Fruit fly (Drosophila melanogaster) whole organism, embryonic: ENCODE measurements around the gene htk.

Source experiments
- ATbp ChIP-seq: fragments of 200-800 bp; sonication (Bioruptor generic); optimal IDR thresholded peaks from 2 replicates; lab custom pipeline; 2017; ENCODE audit warnings: missing biosample characterization, mild to moderate bottlenecking, missing genetic modification characterization, missing genetic modification reagents
- Adf1 ChIP-seq: fragments of 200-800 bp; sonication (Bioruptor generic); IDR thresholded peaks from 2 replicates; pipeline ENCODE4 v1.3.6; 2022; ENCODE audit warnings: missing biosample characterization, missing genetic modification characterization
- Antp ChIP-seq: fragments of 200-800 bp; sonication (Bioruptor generic); optimal IDR thresholded peaks from 3 replicates; lab custom pipeline; 2016; ENCODE audit warnings: missing biosample characterization, missing genetic modification characterization
- Atf3 ChIP-seq: fragments of 200-800 bp; sonication (Bioruptor generic); optimal IDR thresholded peaks from 3 replicates; lab custom pipeline; 2016; ENCODE audit warnings: missing biosample characterization, missing genetic modification characterization
- CG10462 ChIP-seq: fragments of 200-800 bp; sonication (Bioruptor generic); optimal IDR thresholded peaks from 2 replicates; lab custom pipeline; 2016; ENCODE audit warnings: missing biosample characterization, missing genetic modification characterization
- CG12391 ChIP-seq: fragments of 200-800 bp; sonication (Bioruptor generic); optimal IDR thresholded peaks from 3 replicates; lab custom pipeline; 2018; ENCODE audit warnings: missing biosample characterization, mild to moderate bottlenecking, missing genetic modification characterization, moderate library complexity
- CG12942 ChIP-seq: fragments of 200-800 bp; sonication (Bioruptor generic); optimal IDR thresholded peaks from 3 replicates; lab custom pipeline; 2016; ENCODE audit warnings: missing biosample characterization, missing genetic modification characterization
- CG13775 ChIP-seq: fragments of 200-800 bp; sonication (Bioruptor generic); optimal IDR thresholded peaks from 3 replicates; lab custom pipeline; 2017; ENCODE audit warnings: missing biosample characterization, mild to moderate bottlenecking, missing genetic modification characterization
- CG14441 ChIP-seq: fragments of 200-800 bp; sonication (Bioruptor generic); IDR thresholded peaks from 2 replicates; pipeline ENCODE4 v1.3.6; 2022; ENCODE audit warnings: missing biosample characterization, missing genetic modification characterization
- CG18476 ChIP-seq: fragments of 200-800 bp; sonication (Bioruptor generic); optimal IDR thresholded peaks from 2 replicates; lab custom pipeline; 2016; ENCODE audit warnings: missing biosample characterization, mild to moderate bottlenecking, missing genetic modification characterization
- CG34224 ChIP-seq: fragments of 200-800 bp; sonication (Bioruptor generic); IDR thresholded peaks from 3 replicates; pipeline ENCODE4 v1.3.6; 2022; ENCODE audit warnings: missing biosample characterization, missing genetic modification characterization; ENCODE audit not compliant: partially characterized antibody
- CG6175 ChIP-seq: fragments of 200-800 bp; sonication (Bioruptor generic); IDR thresholded peaks from 3 replicates; pipeline ENCODE4 v1.3.6; 2022; ENCODE audit warnings: missing biosample characterization, missing genetic modification characterization
- CG7556 ChIP-seq: fragments of 200-800 bp; sonication (Bioruptor generic); optimal IDR thresholded peaks from 2 replicates; lab custom pipeline; 2017; ENCODE audit warnings: missing biosample characterization, mild to moderate bottlenecking, missing genetic modification characterization
- CG7987 ChIP-seq: fragments of 200-800 bp; sonication (Bioruptor generic); optimal IDR thresholded peaks from 2 replicates; lab custom pipeline; 2018; ENCODE audit warnings: missing biosample characterization, mild to moderate bottlenecking, missing genetic modification characterization, moderate library complexity
- CG8924 ChIP-seq: fragments of 200-800 bp; optimal IDR thresholded peaks from 3 replicates; lab custom pipeline; 2019; ENCODE audit warnings: missing biosample characterization, mild to moderate bottlenecking, missing genetic modification characterization, moderate library complexity
- CG9437 ChIP-seq: fragments of 200-800 bp; sonication (Bioruptor generic); optimal IDR thresholded peaks from 2 replicates; lab custom pipeline; 2018; ENCODE audit warnings: missing biosample characterization, mild to moderate bottlenecking, missing genetic modification characterization
- CG9609 ChIP-seq: fragments of 200-800 bp; sonication (Bioruptor generic); optimal IDR thresholded peaks from 3 replicates; lab custom pipeline; 2016; ENCODE audit warnings: missing biosample characterization, missing genetic modification characterization
- CTCF ChIP-seq: fragments of 200-800 bp; sonication (Bioruptor generic); optimal IDR thresholded peaks from 2 replicates; lab custom pipeline; 2017; ENCODE audit warnings: missing biosample characterization, mild to moderate bottlenecking, missing genetic modification characterization, moderate library complexity
- Deaf1 ChIP-seq: fragments of 200-800 bp; optimal IDR thresholded peaks from 3 replicates; lab custom pipeline; 2019; ENCODE audit warnings: missing biosample characterization, mild to moderate bottlenecking, missing genetic modification characterization, moderate library complexity
- Dip3 ChIP-seq: fragments of 200-800 bp; sonication (Bioruptor generic); optimal IDR thresholded peaks from 3 replicates; lab custom pipeline; 2016; ENCODE audit warnings: missing biosample characterization, missing genetic modification characterization
- Drgx ChIP-seq: fragments of 200-800 bp; sonication (Bioruptor generic); IDR thresholded peaks from 2 replicates; pipeline ENCODE4 v1.3.6; 2022; ENCODE audit warnings: missing biosample characterization, missing genetic modification characterization
- E2f2 ChIP-seq: fragments of 200-800 bp; sonication (Bioruptor generic); IDR thresholded peaks from 2 replicates; pipeline ENCODE4 v1.3.6; 2022; ENCODE audit warnings: missing biosample characterization, missing genetic modification characterization
- Elba2 ChIP-seq: fragments of 200-800 bp; sonication (Bioruptor generic); optimal IDR thresholded peaks from 3 replicates; lab custom pipeline; 2016; ENCODE audit warnings: missing biosample characterization, missing genetic modification characterization
- Fer2 ChIP-seq: fragments of 200-800 bp; sonication (Bioruptor generic); optimal IDR thresholded peaks from 2 replicates; lab custom pipeline; 2018; ENCODE audit warnings: missing biosample characterization, mild to moderate bottlenecking, missing genetic modification characterization, moderate library complexity
- Hey ChIP-seq: fragments of 200-800 bp; sonication (Bioruptor generic); optimal IDR thresholded peaks from 3 replicates; lab custom pipeline; 2018; ENCODE audit warnings: missing biosample characterization, mild to moderate bottlenecking, missing genetic modification characterization
- HmgZ ChIP-seq: fragments of 200-800 bp; sonication (Bioruptor generic); optimal IDR thresholded peaks from 2 replicates; lab custom pipeline; 2018; ENCODE audit warnings: missing biosample characterization, mild to moderate bottlenecking, missing genetic modification characterization
- Lhr ChIP-seq: fragments of 200-800 bp; sonication (Bioruptor generic); optimal IDR thresholded peaks from 3 replicates; lab custom pipeline; 2017; ENCODE audit warnings: mild to moderate bottlenecking, missing biosample characterization, missing genetic modification reagents, missing genetic modification characterization
- Mrtf ChIP-seq: fragments of 200-800 bp; sonication (Bioruptor generic); IDR thresholded peaks from 3 replicates; pipeline ENCODE4 v1.3.6; 2022; ENCODE audit warnings: missing biosample characterization, missing genetic modification characterization
- NFAT ChIP-seq: fragments of 200-800 bp; sonication (Bioruptor generic); IDR thresholded peaks from 2 replicates; pipeline ENCODE4 v1.3.6; 2022; ENCODE audit warnings: missing biosample characterization, missing genetic modification characterization
- Oli ChIP-seq: fragments of 200-800 bp; sonication (Bioruptor generic); optimal IDR thresholded peaks from 2 replicates; lab custom pipeline; 2018; ENCODE audit warnings: missing biosample characterization, mild to moderate bottlenecking, missing genetic modification characterization, moderate library complexity
- Optix ChIP-seq: fragments of 200-800 bp; sonication (Bioruptor generic); IDR thresholded peaks from 3 replicates; pipeline ENCODE4 v1.3.6; 2022; ENCODE audit warnings: missing biosample characterization, missing genetic modification characterization
- Sry-β ChIP-seq: fragments of 200-800 bp; sonication (Bioruptor generic); optimal IDR thresholded peaks from 2 replicates; lab custom pipeline; 2018; ENCODE audit warnings: missing biosample characterization, mild to moderate bottlenecking, missing genetic modification characterization, moderate library complexity
- Trl ChIP-seq, 3 experiments: fragments of >200 bp in 2 of 3; fragments of 200-800 bp in 1 of 3; sonication (Bioruptor generic) in 1 of 3; optimal IDR thresholded peaks; 2 replicates in 1 of 3; 3 replicates in 2 of 3; lab custom pipeline; 2016 to 2017; ENCODE audit warnings: missing biosample characterization in 1 of 3, missing genetic modification characterization in 1 of 3
- ase ChIP-seq: fragments of 200-800 bp; sonication (Bioruptor generic); IDR thresholded peaks from 3 replicates; pipeline ENCODE4 v1.3.6; 2022; ENCODE audit warnings: missing biosample characterization, missing genetic modification characterization
- ftz-f1 ChIP-seq: fragments of 200-800 bp; sonication (Bioruptor generic); optimal IDR thresholded peaks from 2 replicates; lab custom pipeline; 2016; ENCODE audit warnings: missing biosample characterization, missing genetic modification characterization
- gfzf ChIP-seq: fragments of 200-800 bp; sonication (Bioruptor generic); optimal IDR thresholded peaks from 2 replicates; lab custom pipeline; 2016; ENCODE audit warnings: missing biosample characterization, mild to moderate bottlenecking, missing genetic modification characterization, moderate library complexity
- hb ChIP-seq: fragments of 200-800 bp; sonication (Bioruptor generic); IDR thresholded peaks from 3 replicates; pipeline ENCODE4 v1.3.6; 2022; ENCODE audit warnings: missing biosample characterization, missing genetic modification characterization; ENCODE audit not compliant: partially characterized antibody
- jumu ChIP-seq: fragments of 200-800 bp; sonication (Bioruptor generic); optimal IDR thresholded peaks from 3 replicates; lab custom pipeline; 2016; ENCODE audit warnings: missing biosample characterization, missing genetic modification characterization
- knrl ChIP-seq: fragments of 200-800 bp; sonication (Bioruptor generic); IDR thresholded peaks from 3 replicates; pipeline ENCODE4 v1.3.6; 2022; ENCODE audit warnings: missing biosample characterization, missing genetic modification characterization; ENCODE audit not compliant: partially characterized antibody
- lmd ChIP-seq: fragments of 200-800 bp; sonication (Bioruptor generic); IDR thresholded peaks from 2 replicates; pipeline ENCODE4 v1.3.6; 2022; ENCODE audit warnings: missing biosample characterization, missing genetic modification characterization
- nom ChIP-seq: fragments of 200-800 bp; sonication (Bioruptor generic); optimal IDR thresholded peaks from 2 replicates; lab custom pipeline; 2017; ENCODE audit warnings: missing biosample characterization, missing genetic modification characterization, mild to moderate bottlenecking, moderate library complexity, missing genetic modification reagents
- odd ChIP-seq: fragments of 200-800 bp; sonication (Bioruptor generic); optimal IDR thresholded peaks from 2 replicates; lab custom pipeline; 2017; ENCODE audit warnings: missing biosample characterization, mild to moderate bottlenecking, missing genetic modification characterization
- pb ChIP-seq: fragments of 200-800 bp; sonication (Bioruptor generic); optimal IDR thresholded peaks from 3 replicates; lab custom pipeline; 2016; ENCODE audit warnings: missing biosample characterization, missing genetic modification characterization
- psq ChIP-seq: fragments of 200-800 bp; sonication (Bioruptor generic); optimal IDR thresholded peaks from 2 replicates; lab custom pipeline; 2017; ENCODE audit warnings: missing biosample characterization, missing genetic modification characterization
- pzg ChIP-seq: fragments of 200-800 bp; sonication (Bioruptor generic); optimal IDR thresholded peaks from 3 replicates; lab custom pipeline; 2018; ENCODE audit warnings: missing biosample characterization, mild to moderate bottlenecking, missing genetic modification characterization, moderate library complexity
- row ChIP-seq: fragments of 200-800 bp; sonication (Bioruptor generic); IDR thresholded peaks from 3 replicates; pipeline ENCODE4 v1.3.6; 2022; ENCODE audit warnings: missing biosample characterization, missing genetic modification characterization
- run ChIP-seq: fragments of 200-800 bp; sonication (Bioruptor generic); optimal IDR thresholded peaks from 3 replicates; lab custom pipeline; 2018; ENCODE audit warnings: missing biosample characterization, mild to moderate bottlenecking, missing genetic modification characterization
- schlank ChIP-seq: fragments of 200-800 bp; sonication (Bioruptor generic); optimal IDR thresholded peaks from 2 replicates; lab custom pipeline; 2018; ENCODE audit warnings: missing biosample characterization, mild to moderate bottlenecking, missing genetic modification characterization
- slp2 ChIP-seq: fragments of 200-800 bp; sonication (Bioruptor generic); optimal IDR thresholded peaks from 2 replicates; lab custom pipeline; 2016; ENCODE audit warnings: missing biosample characterization, missing genetic modification characterization
- unpg ChIP-seq: fragments of 200-800 bp; sonication (Bioruptor generic); optimal IDR thresholded peaks from 3 replicates; lab custom pipeline; 2018; ENCODE audit warnings: missing biosample characterization, mild to moderate bottlenecking, missing genetic modification characterization, moderate library complexity
- zfh2 ChIP-seq: fragments of 200-800 bp; sonication (Bioruptor generic); optimal IDR thresholded peaks from 2 replicates; lab custom pipeline; 2016; ENCODE audit warnings: missing biosample characterization, missing genetic modification characterization

The htk gene

dm6 chrX:18832371-18832852 is 11.1 kb upstream of the htk start, which contains the start of gene Pvf1 (continued):
- TF ChIP-seq CG9609 (GFP tag; lab: Kevin White, UChicago) (no peak), zfh2 (GFP tag; lab: Kevin White, UChicago) (no peak), odd (no peak), CG34224 (GFP tag; lab: Robert Waterston, UW) (no peak; the same call in 2 of the 3 replicates), slp2 (GFP tag; lab: Kevin White, UChicago) (no peak), Drgx (0 out of 2 replicates have a peak, but pooled peaks have one; percentile 15), CG18476 (GFP tag; lab: Kevin White, UChicago) (no peak), Optix (GFP tag; lab: Robert Waterston, UW) (no peak), Sry-β (GFP tag; lab: Kevin White, UChicago) (no peak), gfzf (no peak), Antp (GFP tag; lab: Kevin White, UChicago) (no peak), Adf1 (peak; percentile 25; the same call in 1 of the 2 replicates), hb (GFP tag; lab: Robert Waterston, UW) (no peak), CG12942 (no peak), Dip3 (GFP tag; lab: Kevin White, UChicago) (no peak), knrl (no peak), CG13775 (no peak), CG7987 (no peak), CTCF (no peak), row (GFP tag; lab: Robert Waterston, UW) (peak; percentile 77), CG6175 (GFP tag; lab: Robert Waterston, UW) (no peak), Atf3 (GFP tag; lab: Kevin White, UChicago) (no peak), Elba2 (GFP tag; lab: Kevin White, UChicago) (no peak), CG12391 (no peak), run (tag; lab: Kevin White, UChicago) (no peak), Deaf1 (tag; lab: Kevin White, UChicago) (no peak), unpg (GFP tag; lab: Kevin White, UChicago) (no peak), ase (GFP tag; lab: Robert Waterston, UW) (no peak), ATbp (GFP tag; lab: Kevin White, UChicago) (no peak), lmd (GFP tag; lab: Robert Waterston, UW) (no peak), Fer2 (no peak), Trl (optimal IDR thresholded peaks at IDR 0.05; lab: Kevin White, UChicago) (peak; percentile 82), Trl (GFP tag; optimal IDR thresholded peaks at IDR 0.05; lab: Kevin White, UChicago) (no peak), HmgZ (tag; lab: Kevin White, UChicago) (peak; percentile 25), schlank (tag; lab: Kevin White, UChicago) (no peak), Oli (no peak), NFAT (GFP tag; lab: Robert Waterston, UW) (0 out of 2 replicates have a peak, but pooled peaks have one; percentile 7), nom (GFP tag; lab: Kevin White, UChicago) (peak; percentile 64), CG10462 (no peak), E2f2 (no peak), CG8924 (no peak), Mrtf (no peak), psq (GFP tag; lab: Kevin White, UChicago) (no peak), jumu (GFP tag; lab: Kevin White, UChicago) (no peak), Hey (tag; lab: Kevin White, UChicago) (no peak), pzg (GFP tag; lab: Kevin White, UChicago) (no peak), CG7556 (GFP tag; lab: Kevin White, UChicago) (no peak), pb (no peak), ftz-f1 (GFP tag; lab: Kevin White, UChicago) (no peak), CG14441 (GFP tag; lab: Robert Waterston, UW) (0 out of 2 replicates have a peak, but pooled peaks have one; percentile 34), CG9437 (GFP tag; lab: Kevin White, UChicago) (no peak), Lhr (no peak)
